Fruit fly (Drosophila melanogaster): ENCODE measurements around the gene CG15172.

dm6 chr2L:19064706-19065105 lies 42.5 kb downstream of the CG15172 start, which contains the start of gene CG17343:
- TF ChIP-seq dmrt99B (tag; optimal IDR thresholded peaks at IDR 0.05), result no peak
- TF ChIP-seq br (optimal IDR thresholded peaks at IDR 0.05), result no peak
- TF ChIP-seq ap (GFP tag; IDR thresholded peaks at IDR 0.05), result no peak
- no peak for TF ChIP-seq kni (GFP tag; optimal IDR thresholded peaks at IDR 0.05)
- TF ChIP-seq D (optimal IDR thresholded peaks at IDR 0.05), result no peak
- no peak for TF ChIP-seq D (GFP tag; optimal IDR thresholded peaks at IDR 0.05)
- TF ChIP-seq crp (GFP tag; optimal IDR thresholded peaks at IDR 0.05), result peak in 1 of 2 experiments; percentile 7
- no peak for TF ChIP-seq sd (tag; optimal IDR thresholded peaks at IDR 0.05)
- TF ChIP-seq tll (GFP tag; optimal IDR thresholded peaks at IDR 0.05), result no peak
- no peak for TF ChIP-seq MTF-1 (GFP tag; optimal IDR thresholded peaks at IDR 0.05; ENCODE audit: borderline replicate concordance)
- peak; percentile 98 for TF ChIP-seq hb (GFP tag; IDR thresholded peaks at IDR 0.05; ENCODE audit: partially characterized antibody)
- no peak for TF ChIP-seq pho (GFP tag; optimal IDR thresholded peaks at IDR 0.05)
- no peak for TF ChIP-seq fru (optimal IDR thresholded peaks at IDR 0.05)
- TF ChIP-seq CG12659 (GFP tag; optimal IDR thresholded peaks at IDR 0.05), result peak; percentile 41
- peak; percentile 91 for TF ChIP-seq CG2116 (GFP tag; optimal IDR thresholded peaks at IDR 0.05)
